Worm (Caenorhabditis elegans): ENCODE data around the gene fkh-7.

Gene fkh-7

DNA sequence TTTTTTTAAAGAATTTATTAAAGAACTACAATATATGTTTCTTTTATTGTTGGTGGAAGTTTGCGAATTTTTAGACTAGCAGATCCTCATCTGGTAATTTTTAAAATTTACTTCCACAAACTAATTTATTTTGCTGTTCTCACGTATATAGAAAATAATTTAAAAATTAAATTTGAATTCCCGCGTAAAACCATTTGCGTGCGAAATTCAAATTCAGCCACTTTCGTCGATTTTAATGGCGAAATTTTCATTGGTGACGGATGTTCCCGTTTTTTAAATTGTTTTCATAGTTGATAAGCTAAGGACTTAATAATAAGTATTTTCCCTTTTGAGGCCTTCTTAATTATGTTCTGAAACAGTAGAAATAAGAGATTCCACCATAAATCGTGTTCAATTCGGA lies 23.4 kb upstream of the fkh-7 start (continued):
- no peak for TF ChIP-seq let-526 (GFP tag; IDR thresholded peaks at IDR 0.05)

DNA sequence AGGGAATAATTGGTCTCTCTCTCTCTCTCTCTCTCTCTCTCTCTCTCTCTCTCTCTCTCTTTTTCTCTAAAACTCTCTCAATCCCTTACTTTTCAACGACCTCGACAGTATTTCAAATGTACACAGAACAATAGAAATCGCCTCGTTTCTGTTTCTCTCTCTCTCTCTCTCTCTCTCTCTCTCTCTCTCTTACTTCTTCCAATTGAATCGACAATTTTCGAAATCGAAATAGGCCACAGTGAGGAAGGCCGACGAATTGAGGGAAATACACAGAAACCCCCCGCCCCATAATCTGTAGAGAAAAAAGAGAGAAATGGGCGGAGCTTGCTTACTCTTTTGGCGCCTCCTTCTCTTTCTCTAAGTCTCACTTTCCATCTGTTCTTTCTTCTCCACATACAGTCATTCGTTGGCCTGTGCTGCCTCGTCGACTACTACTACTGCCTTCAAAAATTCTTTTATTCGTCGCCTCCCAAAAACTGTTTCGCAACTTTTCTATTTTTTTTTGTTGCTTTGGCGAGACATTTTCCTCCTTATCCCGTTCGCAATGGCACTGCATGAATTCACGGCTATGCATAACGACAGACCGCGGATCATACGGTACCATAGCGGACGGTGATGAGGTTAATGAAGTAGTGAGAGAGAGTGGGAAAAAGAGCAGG lies 22.9 kb upstream of the fkh-7 start:
- no peak for TF ChIP-seq B0336.3 (GFP tag; IDR thresholded peaks at IDR 0.05)
- peak; percentile 2 for TF ChIP-seq ceh-27 (GFP tag; optimal IDR thresholded peaks at IDR 0.05)

DNA sequence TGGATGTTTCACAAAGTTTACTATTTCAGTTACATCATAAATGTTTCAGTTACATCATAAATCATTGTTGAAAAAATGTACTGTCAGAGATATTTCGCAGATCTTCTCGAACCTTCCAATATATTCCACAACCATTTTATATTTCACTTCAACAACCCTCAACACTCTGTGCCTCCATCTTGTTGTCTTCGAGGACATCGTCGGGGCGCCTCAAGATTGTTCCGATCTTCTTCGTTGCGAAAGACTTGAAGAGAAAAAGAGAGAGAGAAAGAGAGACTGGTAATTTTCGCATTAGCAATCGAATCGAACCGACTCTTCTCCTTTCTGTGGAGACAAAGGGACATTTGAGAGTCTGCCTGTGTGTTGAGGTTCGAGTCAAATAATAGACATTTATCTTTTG lies 21.2 kb upstream of the fkh-7 start:
- TF ChIP-seq hlh-26 (GFP tag; conservative IDR thresholded peaks at IDR 0.05) (no peak), ztf-6 (GFP tag; IDR thresholded peaks at IDR 0.05) (no peak), lin-35 (GFP tag; optimal IDR thresholded peaks at IDR 0.05) (no peak), B0336.3 (GFP tag; IDR thresholded peaks at IDR 0.05) (no peak), ZK185.1 (tag; optimal IDR thresholded peaks at IDR 0.05; ENCODE audit: poor library complexity, severe bottlenecking) (no peak), zfh-2 (GFP tag; conservative IDR thresholded peaks at IDR 0.05) (no peak), K11D2.4 (GFP tag; IDR thresholded peaks at IDR 0.05) (no peak), nhr-90 (tag; optimal IDR thresholded peaks at IDR 0.05) (no peak), Y56A3A.18 (GFP tag; IDR thresholded peaks at IDR 0.05) (no peak), nhr-120 (GFP tag; IDR thresholded peaks at IDR 0.05) (no peak), F39B2.1 (GFP tag; IDR thresholded peaks at IDR 0.05) (no peak), F49E8.2 (tag; optimal IDR thresholded peaks at IDR 0.05; ENCODE audit: insufficient read depth) (no peak), F57C9.4 (tag; optimal IDR thresholded peaks at IDR 0.05) (no peak), dox-1 (GFP tag; IDR thresholded peaks at IDR 0.05) (no peak), ceh-40 (GFP tag; IDR thresholded peaks at IDR 0.05) (no peak), B0035.1 (tag; optimal IDR thresholded peaks at IDR 0.05) (no peak)

DNA sequence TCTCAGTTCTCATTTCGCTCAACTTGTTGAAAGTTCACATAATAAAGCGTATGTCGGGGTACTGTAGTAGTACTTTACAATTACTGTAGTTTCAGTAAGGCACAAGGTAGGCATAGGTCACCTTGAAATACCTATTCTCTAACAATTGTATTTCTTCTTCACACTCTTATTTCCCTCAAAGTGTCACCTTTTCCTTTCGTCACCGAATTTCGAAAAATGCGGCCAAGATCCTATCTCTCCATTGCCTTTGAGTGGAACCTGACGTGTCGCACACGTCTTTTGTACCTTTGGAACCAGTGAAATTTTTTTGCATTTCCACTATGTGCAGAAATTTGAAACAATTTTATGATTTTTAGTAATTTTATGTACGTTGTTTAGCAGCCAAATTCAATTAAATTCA lies 20.2 kb upstream of the fkh-7 start:
- TF ChIP-seq lag-1 (GFP tag; IDR thresholded peaks at IDR 0.05) (no peak), chd-7 (tag; optimal IDR thresholded peaks at IDR 0.05) (no peak), let-607 (tag; optimal IDR thresholded peaks at IDR 0.05) (no peak), ccch-3 (GFP tag; optimal IDR thresholded peaks at IDR 0.05) (no peak), lin-54 (GFP tag; optimal IDR thresholded peaks at IDR 0.05) (no peak), Y56A3A.18 (GFP tag; IDR thresholded peaks at IDR 0.05) (no peak), ztf-18 (tag; optimal IDR thresholded peaks at IDR 0.05) (no peak), F39B2.1 (GFP tag; IDR thresholded peaks at IDR 0.05) (no peak), T07F8.4 (tag; optimal IDR thresholded peaks at IDR 0.05) (no peak), T26A5.8 (tag; optimal IDR thresholded peaks at IDR 0.05) (no peak), nfya-1 (tag; optimal IDR thresholded peaks at IDR 0.05; ENCODE audit: borderline replicate concordance, insufficient read depth) (no peak), rpc-1 (optimal IDR thresholded peaks at IDR 0.05) (no peak), rpc-1 (tag; optimal IDR thresholded peaks at IDR 0.05) (no peak), F57C9.4 (tag; optimal IDR thresholded peaks at IDR 0.05) (no peak), F22D6.2 (tag; optimal IDR thresholded peaks at IDR 0.05) (no peak), madf-8 (GFP tag; conservative IDR thresholded peaks at IDR 0.05) (no peak)

DNA sequence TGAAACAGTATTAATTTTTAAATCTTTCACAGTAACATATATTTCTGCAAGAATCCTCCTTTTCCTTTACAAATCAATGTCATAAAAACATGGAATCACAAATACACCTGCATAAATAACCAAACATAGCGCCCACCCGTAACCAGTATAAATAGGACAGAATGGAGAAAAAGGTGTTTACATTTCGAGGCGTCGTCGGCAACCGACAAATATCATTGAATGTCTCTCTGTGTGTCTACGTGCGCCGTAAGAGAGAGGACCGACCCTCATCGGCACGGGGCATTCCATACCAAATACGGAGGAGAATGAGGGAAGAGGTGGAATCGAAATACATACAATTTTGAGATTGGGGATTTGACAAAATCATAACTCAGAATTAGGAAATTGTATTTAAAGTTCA lies 19.4 kb upstream of the fkh-7 start:
- no peak for TF ChIP-seq snpc-4 (GFP tag; optimal IDR thresholded peaks at IDR 0.05)
- TF ChIP-seq snpc-4 (tag; optimal IDR thresholded peaks at IDR 0.05) = peak in 2 of 4 experiments; percentile 2 to 19
- no peak for TF ChIP-seq rpc-1 (optimal IDR thresholded peaks at IDR 0.05)
- TF ChIP-seq rpc-1 (tag; optimal IDR thresholded peaks at IDR 0.05) = no peak
